Worm (Caenorhabditis elegans) whole organism, L4 larva: ENCODE results near the gene tftc-5.

Experiments
- D1046.2 ChIP-seq: fragments of 200-800 bp; sonication (Bioruptor generic); IDR thresholded peaks from 2 replicates; pipeline ENCODE4 v1.3.6; 2022; ENCODE audit warnings: missing genetic modification characterization, missing compliant biosample characterization
- F49E8.2 ChIP-seq: sonication (generic microtip); optimal IDR thresholded peaks from 2 replicates; lab custom pipeline; 2016; ENCODE audit warnings: missing compliant biosample characterization, mild to moderate bottlenecking, missing genetic modification characterization, borderline replicate concordance
- Y105C5A.15 ChIP-seq: fragments of 200-800 bp; sonication (Bioruptor generic); IDR thresholded peaks from 2 replicates; pipeline ENCODE4 v1.3.6; 2022; ENCODE audit warnings: missing genetic modification characterization, missing compliant biosample characterization
- Y5F2A.4 ChIP-seq: fragments of 200-800 bp; sonication (Bioruptor generic); optimal IDR thresholded peaks from 2 replicates; lab custom pipeline; 2018; ENCODE audit warnings: mild to moderate bottlenecking, missing genetic modification characterization, missing compliant biosample characterization
- Y75B8A.6 ChIP-seq: fragments of 200-800 bp; sonication (Bioruptor generic); IDR thresholded peaks from 2 replicates; pipeline ENCODE4 v1.3.6; 2022; ENCODE audit warnings: missing genetic modification reagents, missing genetic modification characterization, missing compliant biosample characterization
- ZK337.2 ChIP-seq: fragments of 200-800 bp; sonication (Bioruptor generic); IDR thresholded peaks from 2 replicates; pipeline ENCODE4 v1.3.6; 2022; ENCODE audit warnings: missing genetic modification reagents, missing genetic modification characterization, missing compliant biosample characterization
- aha-1 ChIP-seq: fragments of 150-350 bp; peaks from one replicate; lab custom pipeline; 2014; ENCODE audit warnings: missing biosample characterization, missing genetic modification characterization
- aly-2 ChIP-seq: sonication (generic microtip); optimal IDR thresholded peaks from 2 replicates; lab custom pipeline; 2018; ENCODE audit warnings: missing biosample characterization, missing genetic modification characterization
- ama-1 ChIP-seq: fragments of 150-350 bp; optimal IDR thresholded peaks from 2 replicates; lab custom pipeline; 2014; ENCODE audit warnings: inconsistent platforms, mixed read lengths
- ceh-32 ChIP-seq: sonication (generic microtip); optimal IDR thresholded peaks from 2 replicates; lab custom pipeline; 2016; ENCODE audit warnings: mild to moderate bottlenecking, missing genetic modification characterization, missing compliant biosample characterization; ENCODE audit not compliant: poor library complexity
- ceh-44 ChIP-seq: fragments of 200-800 bp; sonication (Bioruptor generic); IDR thresholded peaks from 2 replicates; pipeline ENCODE4 v1.3.6; 2022; ENCODE audit warnings: missing genetic modification reagents, missing genetic modification characterization, missing compliant biosample characterization
- ceh-82 ChIP-seq: sonication (generic microtip); optimal IDR thresholded peaks from 2 replicates; lab custom pipeline; 2017; ENCODE audit warnings: missing biosample characterization, missing genetic modification characterization
- ces-1 ChIP-seq: fragments of 150-350 bp; sonication (generic microtip); optimal IDR thresholded peaks from 4 replicates; lab custom pipeline; 2014; ENCODE audit warnings: missing biosample characterization, missing genetic modification reagents, missing genetic modification characterization
- dmd-8 ChIP-seq: fragments of 200-800 bp; sonication (Bioruptor generic); IDR thresholded peaks from 2 replicates; pipeline ENCODE4 v1.3.6; 2022; ENCODE audit warnings: missing genetic modification characterization, missing compliant biosample characterization
- duxl-1 ChIP-seq: sonication (generic microtip); optimal IDR thresholded peaks from 2 replicates; lab custom pipeline; 2016; ENCODE audit warnings: mild to moderate bottlenecking, missing genetic modification characterization, moderate library complexity, missing compliant biosample characterization; ENCODE audit not compliant: poor library complexity
- dve-1 ChIP-seq: sonication (generic microtip); optimal IDR thresholded peaks from 2 replicates; lab custom pipeline; 2017; ENCODE audit warnings: antibody characterized with exemption, mild to moderate bottlenecking, missing genetic modification characterization, missing compliant biosample characterization; ENCODE audit not compliant: insufficient read depth
- egl-43 ChIP-seq: fragments of 200-800 bp; sonication (Bioruptor generic); IDR thresholded peaks from 2 replicates; pipeline ENCODE4 v1.3.6; 2022; ENCODE audit warnings: missing genetic modification reagents, missing genetic modification characterization, missing compliant biosample characterization
- gei-8 ChIP-seq: fragments of 200-800 bp; sonication (Bioruptor generic); optimal IDR thresholded peaks from 2 replicates; lab custom pipeline; 2018; ENCODE audit warnings: mild to moderate bottlenecking, missing genetic modification characterization, missing compliant biosample characterization
- hlh-30 ChIP-seq: sonication (generic microtip); optimal IDR thresholded peaks from 2 replicates; lab custom pipeline; 2017; ENCODE audit warnings: antibody characterized with exemption, mild to moderate bottlenecking, missing genetic modification characterization, missing compliant biosample characterization; ENCODE audit not compliant: insufficient read depth
- hmg-1.1 ChIP-seq: fragments of 200-800 bp; sonication (Bioruptor generic); IDR thresholded peaks from 2 replicates; pipeline ENCODE4 v1.3.6; 2022; ENCODE audit warnings: missing genetic modification reagents, missing genetic modification characterization, missing compliant biosample characterization
- lin-15B ChIP-seq: fragments of 150-350 bp; sonication (generic microtip); optimal IDR thresholded peaks from 3 replicates; lab custom pipeline; 2014; ENCODE audit warnings: missing biosample characterization, missing genetic modification characterization
- lin-38 ChIP-seq: fragments of 200-800 bp; sonication (Bioruptor generic); IDR thresholded peaks from 2 replicates; pipeline ENCODE4 v1.3.6; 2022; ENCODE audit warnings: missing genetic modification reagents, missing genetic modification characterization, missing compliant biosample characterization
- lin-39 ChIP-seq: fragments of 150-350 bp; optimal IDR thresholded peaks from 2 replicates; lab custom pipeline; 2014; ENCODE audit warnings: missing biosample characterization, missing genetic modification reagents, missing genetic modification characterization
- mdl-1 ChIP-seq, 2 experiments: fragments of 150-350 bp in 1 of 2; sonication (generic microtip) in 1 of 2; optimal IDR thresholded peaks; 2 replicates each; lab custom pipeline; 2014 to 2017; ENCODE audit warnings: missing biosample characterization in 2 of 2, missing genetic modification characterization in 2 of 2
- mes-2 ChIP-seq: sonication (generic microtip); optimal IDR thresholded peaks from 2 replicates; lab custom pipeline; 2016; ENCODE audit warnings: missing genotype, mild to moderate bottlenecking, missing genetic modification characterization, missing compliant biosample characterization; ENCODE audit not compliant: poor library complexity, severe bottlenecking
- mxl-3 ChIP-seq: fragments of 200-800 bp; sonication (Bioruptor generic); optimal IDR thresholded peaks from 2 replicates; lab custom pipeline; 2018; ENCODE audit warnings: mild to moderate bottlenecking, missing genetic modification characterization, missing compliant biosample characterization
- nhr-10 ChIP-seq: fragments of 150-350 bp; optimal IDR thresholded peaks from 2 replicates; lab custom pipeline; 2014; ENCODE audit warnings: missing biosample characterization, missing genetic modification characterization
- nhr-11 ChIP-seq: fragments of 150-350 bp; optimal IDR thresholded peaks from 2 replicates; lab custom pipeline; 2014; ENCODE audit warnings: missing biosample characterization, missing genetic modification characterization
- nhr-111 ChIP-seq: fragments of 200-800 bp; sonication (Bioruptor generic); optimal IDR thresholded peaks from 2 replicates; lab custom pipeline; 2018; ENCODE audit warnings: mild to moderate bottlenecking, missing genetic modification characterization, missing compliant biosample characterization
- nhr-237 ChIP-seq: sonication (generic microtip); optimal IDR thresholded peaks from 2 replicates; lab custom pipeline; 2017; ENCODE audit warnings: missing biosample characterization, missing genetic modification characterization
- nhr-25 ChIP-seq: sonication (generic microtip); optimal IDR thresholded peaks from 2 replicates; lab custom pipeline; 2017; ENCODE audit warnings: missing genetic modification characterization, mild to moderate bottlenecking, missing compliant biosample characterization, antibody characterized with exemption, moderate library complexity, borderline replicate concordance; ENCODE audit not compliant: insufficient read depth
- nhr-41 ChIP-seq: fragments of 200-800 bp; sonication (Bioruptor generic); IDR thresholded peaks from 2 replicates; pipeline ENCODE4 v1.3.6; 2022; ENCODE audit warnings: missing genetic modification reagents, missing genetic modification characterization, missing compliant biosample characterization
- nhr-42 ChIP-seq: fragments of 200-800 bp; sonication (Bioruptor generic); IDR thresholded peaks from 2 replicates; pipeline ENCODE4 v1.3.6; 2022; ENCODE audit warnings: missing genetic modification characterization, missing compliant biosample characterization
- nhr-48 ChIP-seq: sonication (generic microtip); optimal IDR thresholded peaks from 2 replicates; lab custom pipeline; 2016; ENCODE audit warnings: mild to moderate bottlenecking, missing genetic modification characterization, missing compliant biosample characterization
- nhr-77 ChIP-seq: fragments of 150-350 bp; optimal IDR thresholded peaks from 2 replicates; lab custom pipeline; 2014; ENCODE audit warnings: missing biosample characterization, missing genetic modification characterization
- pha-4 ChIP-seq, 2 experiments: fragments of 150-350 bp in 1 of 2; fragments of 200-800 bp in 1 of 2; sonication (Bioruptor generic) in 1 of 2; IDR thresholded peaks in 1 of 2; optimal IDR thresholded peaks in 1 of 2; 2 replicates each; pipeline versions ENCODE4 v1.3.6 to Lab custom; 2014 to 2022; ENCODE audit warnings: missing genetic modification characterization in 2 of 2, missing genetic modification reagents in 2 of 2, missing biosample characterization in 1 of 2, missing compliant biosample characterization in 1 of 2
- php-3 ChIP-seq: fragments of 200-800 bp; sonication (Bioruptor generic); IDR thresholded peaks from 2 replicates; pipeline ENCODE4 v1.3.6; 2022; ENCODE audit warnings: missing genetic modification reagents, missing genetic modification characterization, missing compliant biosample characterization
- pqm-1 ChIP-seq: sonication (generic microtip); optimal IDR thresholded peaks from 2 replicates; lab custom pipeline; 2017; ENCODE audit warnings: missing biosample characterization, missing genetic modification characterization
- rbr-2 ChIP-seq: sonication (generic microtip); optimal IDR thresholded peaks from 2 replicates; lab custom pipeline; 2016; ENCODE audit warnings: missing genotype, missing genetic modification characterization, missing compliant biosample characterization
- sdz-12 ChIP-seq: fragments of 200-800 bp; sonication (Bioruptor generic); optimal IDR thresholded peaks from 2 replicates; lab custom pipeline; 2018; ENCODE audit warnings: mild to moderate bottlenecking, missing genetic modification characterization, missing compliant biosample characterization
- skn-1 ChIP-seq: fragments of 150-350 bp; optimal IDR thresholded peaks from 2 replicates; lab custom pipeline; 2014; ENCODE audit warnings: missing biosample characterization, missing genetic modification characterization
- spr-1 ChIP-seq: sonication (generic microtip); optimal IDR thresholded peaks from 2 replicates; lab custom pipeline; 2016; ENCODE audit warnings: mild to moderate bottlenecking, missing genetic modification characterization, missing compliant biosample characterization
- tag-97 ChIP-seq: fragments of 200-800 bp; sonication (Bioruptor generic); IDR thresholded peaks from 2 replicates; pipeline ENCODE4 v1.3.6; 2022; ENCODE audit warnings: missing genetic modification characterization, missing compliant biosample characterization
- tra-1 ChIP-seq: fragments of 200-800 bp; sonication (Bioruptor generic); IDR thresholded peaks from 2 replicates; pipeline ENCODE4 v1.3.6; 2022; ENCODE audit warnings: missing genetic modification reagents, missing genetic modification characterization, missing compliant biosample characterization
- unc-62 ChIP-seq, 3 experiments: fragments of 150-350 bp in 1 of 3; sonication (generic microtip); optimal IDR thresholded peaks in 2 of 3; peaks in 1 of 3; 1 replicate in 1 of 3; 2 replicates in 2 of 3; lab custom pipeline; 2014 to 2017; ENCODE audit warnings: missing biosample characterization in 3 of 3, missing genetic modification characterization in 3 of 3, missing genetic modification reagents in 3 of 3, missing genotype in 1 of 3
- vab-7 ChIP-seq: fragments of 200-800 bp; sonication (Bioruptor generic); IDR thresholded peaks from 2 replicates; pipeline ENCODE4 v1.3.6; 2022; ENCODE audit warnings: missing genetic modification reagents, missing genetic modification characterization, missing compliant biosample characterization
- zag-1 ChIP-seq: fragments of 150-350 bp; optimal IDR thresholded peaks from 2 replicates; lab custom pipeline; 2014; ENCODE audit warnings: missing biosample characterization, missing genetic modification characterization
- zfp-3 ChIP-seq: fragments of 200-800 bp; sonication (Bioruptor generic); conservative IDR thresholded peaks from 2 replicates; pipeline ENCODE4 v1.3.6; 2022; ENCODE audit warnings: missing genetic modification reagents, missing genetic modification characterization, missing compliant biosample characterization
- zip-11 ChIP-seq: fragments of 200-800 bp; sonication (Bioruptor generic); IDR thresholded peaks from 2 replicates; pipeline ENCODE4 v1.3.6; 2022; ENCODE audit warnings: missing genetic modification characterization, missing compliant biosample characterization
- ztf-11 ChIP-seq: fragments of 150-350 bp; optimal IDR thresholded peaks from 2 replicates; lab custom pipeline; 2014; ENCODE audit warnings: missing biosample characterization, missing genetic modification characterization

Gene tftc-5

DNA sequence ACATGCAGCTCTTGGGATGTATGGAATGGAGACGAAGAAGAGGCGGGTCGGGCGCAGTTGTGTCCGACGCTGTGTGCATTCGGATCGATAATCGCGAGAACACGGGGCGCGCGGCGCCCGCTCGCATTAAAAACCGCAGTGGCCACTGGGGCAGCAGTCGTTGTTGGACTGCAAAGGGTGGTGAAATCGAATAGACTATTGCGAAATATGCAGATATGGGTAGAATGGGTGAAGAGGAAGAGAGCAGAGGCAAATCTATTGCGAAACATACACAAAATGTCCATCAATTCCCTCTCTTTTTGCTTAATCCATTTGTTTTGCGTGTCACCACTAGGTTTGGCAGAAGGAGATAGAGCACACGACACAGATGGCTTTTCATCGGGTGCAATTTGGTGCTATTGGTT is 3.9 kb upstream of the tftc-5 start (continued):
- TF ChIP-seq F49E8.2 (tag; lab: Kevin White, UChicago) (no peak), nhr-41 (GFP tag; lab: Robert Waterston, UW) (no peak), ama-1 (lab: Kevin White, UChicago) (no peak), nhr-10 (tag; lab: Kevin White, UChicago) (peak; percentile 10), Y75B8A.6 (GFP tag; lab: Robert Waterston, UW) (no peak), ceh-82 (tag; lab: Kevin White, UChicago) (no peak), aly-2 (tag; lab: Kevin White, UChicago) (no peak), nhr-11 (tag; lab: Kevin White, UChicago) (peak; percentile 88), hlh-30 (tag; lab: Kevin White, UChicago) (peak; percentile 50), gei-8 (no peak), lin-39 (no peak), skn-1 (tag; lab: Kevin White, UChicago) (no peak), lin-38 (GFP tag; lab: Robert Waterston, UW) (peak; percentile 33), hmg-1.1 (GFP tag; lab: Robert Waterston, UW) (peak; percentile 73), sdz-12 (GFP tag; lab: Kevin White, UChicago) (no peak), nhr-42 (GFP tag; lab: Robert Waterston, UW) (no peak), mdl-1 (tag; optimal IDR thresholded peaks at IDR 0.05; lab: Kevin White, UChicago) (peak in 1 of 2 experiments; percentile 61), nhr-237 (no peak), mes-2 (tag; lab: Kevin White, UChicago) (peak; percentile 64), zip-11 (GFP tag; lab: Robert Waterston, UW) (no peak), ZK337.2 (GFP tag; lab: Robert Waterston, UW) (no peak), aha-1 (peak; percentile 96), pha-4 (GFP tag; IDR thresholded peaks at IDR 0.05; lab: Robert Waterston, UW) (no peak), pha-4 (tag; optimal IDR thresholded peaks at IDR 0.05; lab: Kevin White, UChicago) (no peak), ztf-11 (tag; lab: Kevin White, UChicago) (no peak), tra-1 (GFP tag; lab: Robert Waterston, UW) (no peak), nhr-48 (tag; lab: Kevin White, UChicago) (no peak), duxl-1 (tag; lab: Kevin White, UChicago) (no peak), mxl-3 (peak; percentile 26), tag-97 (GFP tag; lab: Robert Waterston, UW) (no peak), unc-62 (GFP tag; optimal IDR thresholded peaks at IDR 0.05 in 1 of 2; lab: Kevin White, UChicago) (peak in 1 of 2 experiments; percentile 48), unc-62 (tag; optimal IDR thresholded peaks at IDR 0.05; lab: Kevin White, UChicago) (no peak), ceh-32 (tag; lab: Kevin White, UChicago) (no peak), egl-43 (GFP tag; lab: Robert Waterston, UW) (peak; percentile 80), rbr-2 (tag; lab: Kevin White, UChicago) (peak; percentile 80), nhr-25 (no peak), zfp-3 (GFP tag; lab: Robert Waterston, UW) (no peak), lin-15B (tag; lab: Kevin White, UChicago) (no peak), nhr-77 (tag; lab: Kevin White, UChicago) (no peak), php-3 (GFP tag; lab: Robert Waterston, UW) (no peak), D1046.2 (GFP tag; lab: Robert Waterston, UW) (no peak), Y5F2A.4 (no peak), ceh-44 (GFP tag; lab: Robert Waterston, UW) (no peak), Y105C5A.15 (GFP tag; lab: Robert Waterston, UW) (no peak), dve-1 (tag; lab: Kevin White, UChicago) (no peak), ces-1 (GFP tag; lab: Kevin White, UChicago) (no peak), dmd-8 (GFP tag; lab: Robert Waterston, UW) (no peak; the same call in 1 of the 2 replicates), pqm-1 (tag; lab: Kevin White, UChicago) (no peak), vab-7 (GFP tag; lab: Robert Waterston, UW) (no peak; the same call in 1 of the 2 replicates), zag-1 (tag; lab: Kevin White, UChicago) (no peak), nhr-111 (GFP tag; lab: Kevin White, UChicago) (no peak), spr-1 (peak; percentile 10)
